Worm (Caenorhabditis elegans) whole organism, L2 larva: ENCODE results near the gene nas-22.

Source experiments
- F13H6.1 ChIP-seq: sonication (generic microtip); optimal IDR thresholded peaks from 2 replicates; lab custom pipeline; 2016; ENCODE audit warnings: missing genetic modification characterization, missing compliant biosample characterization
- R02D3.7 ChIP-seq: fragments of 150-350 bp; optimal IDR thresholded peaks from 2 replicates; lab custom pipeline; 2014; ENCODE audit warnings: missing biosample characterization, missing genetic modification characterization
- ZK546.5 ChIP-seq: sonication (generic microtip); optimal IDR thresholded peaks from 2 replicates; lab custom pipeline; 2017; ENCODE audit warnings: missing biosample characterization, missing genetic modification characterization
- alr-1 ChIP-seq: fragments of 150-350 bp; optimal IDR thresholded peaks from 2 replicates; lab custom pipeline; 2014; ENCODE audit warnings: missing biosample characterization, missing genetic modification characterization
- aly-2 ChIP-seq: fragments of 150-350 bp; optimal IDR thresholded peaks from 2 replicates; lab custom pipeline; 2014; ENCODE audit warnings: missing biosample characterization, missing genetic modification characterization
- blmp-1 ChIP-seq: sonication (generic microtip); optimal IDR thresholded peaks from 2 replicates; lab custom pipeline; 2017; ENCODE audit warnings: missing genetic modification characterization, mild to moderate bottlenecking, missing compliant biosample characterization, antibody characterized with exemption, moderate library complexity; ENCODE audit not compliant: insufficient read depth
- ceh-82 ChIP-seq: fragments of 150-350 bp; optimal IDR thresholded peaks from 2 replicates; lab custom pipeline; 2014; ENCODE audit warnings: missing biosample characterization, missing genetic modification characterization
- crh-2 ChIP-seq: sonication (generic microtip); optimal IDR thresholded peaks from 2 replicates; lab custom pipeline; 2017; ENCODE audit warnings: missing biosample characterization, missing genetic modification characterization
- dmd-4 ChIP-seq: sonication (generic microtip); optimal IDR thresholded peaks from 2 replicates; lab custom pipeline; 2017; ENCODE audit warnings: missing biosample characterization, missing genetic modification characterization
- elt-1 ChIP-seq: fragments of 150-350 bp; optimal IDR thresholded peaks from 2 replicates; lab custom pipeline; 2014; ENCODE audit warnings: missing biosample characterization, missing genetic modification characterization
- elt-3 ChIP-seq: sonication (generic microtip); optimal IDR thresholded peaks from 2 replicates; lab custom pipeline; 2017; ENCODE audit warnings: missing biosample characterization, missing genetic modification characterization
- fos-1 ChIP-seq: fragments of 150-350 bp; optimal IDR thresholded peaks from 2 replicates; lab custom pipeline; 2014; ENCODE audit warnings: missing biosample characterization, missing genetic modification characterization
- gmeb-1 ChIP-seq: fragments of 150-350 bp; optimal IDR thresholded peaks from 2 replicates; lab custom pipeline; 2014; ENCODE audit warnings: missing biosample characterization, missing genetic modification characterization
- lin-13 ChIP-seq: fragments of 150-350 bp; optimal IDR thresholded peaks from 2 replicates; lab custom pipeline; 2014; ENCODE audit warnings: missing biosample characterization, missing genetic modification reagents, missing genetic modification characterization
- mbf-1 ChIP-seq: sonication (generic microtip); optimal IDR thresholded peaks from 2 replicates; lab custom pipeline; 2017; ENCODE audit warnings: missing biosample characterization, missing genetic modification characterization
- mdl-1 ChIP-seq, 2 experiments: fragments of 150-350 bp in 1 of 2; sonication (generic microtip) in 1 of 2; optimal IDR thresholded peaks; 2 replicates each; lab custom pipeline; 2017; ENCODE audit warnings: missing biosample characterization in 2 of 2, missing genetic modification characterization in 2 of 2
- nhr-11 ChIP-seq: fragments of 150-350 bp; optimal IDR thresholded peaks from 2 replicates; lab custom pipeline; 2014; ENCODE audit warnings: missing biosample characterization, missing genetic modification characterization
- nhr-12 ChIP-seq: fragments of 150-350 bp; optimal IDR thresholded peaks from 2 replicates; lab custom pipeline; 2014; ENCODE audit warnings: missing biosample characterization, missing genetic modification characterization
- nhr-129 ChIP-seq: fragments of 150-350 bp; optimal IDR thresholded peaks from 2 replicates; lab custom pipeline; 2014; ENCODE audit warnings: missing biosample characterization, missing genetic modification characterization
- nhr-23 ChIP-seq: fragments of 150-350 bp; optimal IDR thresholded peaks from 2 replicates; lab custom pipeline; 2014; ENCODE audit warnings: missing biosample characterization, missing genetic modification reagents, missing genetic modification characterization
- nhr-237 ChIP-seq: fragments of 150-350 bp; optimal IDR thresholded peaks from 2 replicates; lab custom pipeline; 2014; ENCODE audit warnings: missing biosample characterization, missing genetic modification characterization
- nhr-25 ChIP-seq: fragments of 150-350 bp; sonication (generic microtip); optimal IDR thresholded peaks from 3 replicates; lab custom pipeline; 2014; ENCODE audit warnings: missing biosample characterization, missing genetic modification characterization
- nhr-6 ChIP-seq: fragments of 150-350 bp; optimal IDR thresholded peaks from 2 replicates; lab custom pipeline; 2014; ENCODE audit warnings: missing biosample characterization, missing genetic modification characterization
- peb-1 ChIP-seq: fragments of 150-350 bp; optimal IDR thresholded peaks from 2 replicates; lab custom pipeline; 2014; ENCODE audit warnings: missing biosample characterization, missing genetic modification characterization
- sma-3 ChIP-seq: sonication (generic microtip); optimal IDR thresholded peaks from 2 replicates; lab custom pipeline; 2016; ENCODE audit warnings: missing genetic modification reagents, missing genetic modification characterization, missing compliant biosample characterization
- sma-9 ChIP-seq, 2 experiments: fragments of 150-350 bp in 1 of 2; sonication (generic microtip) in 1 of 2; optimal IDR thresholded peaks; 2 replicates each; lab custom pipeline; 2014 to 2016; ENCODE audit warnings: missing genetic modification characterization in 2 of 2, mild to moderate bottlenecking in 1 of 2, missing biosample characterization in 1 of 2, missing compliant biosample characterization in 1 of 2, missing genetic modification reagents in 1 of 2, moderate library complexity in 1 of 2
- snpc-4 ChIP-seq: fragments of 150-350 bp; optimal IDR thresholded peaks from 2 replicates; lab custom pipeline; 2014; ENCODE audit warnings: missing biosample characterization, missing genetic modification characterization
- unc-55 ChIP-seq: fragments of 150-350 bp; sonication (generic microtip); optimal IDR thresholded peaks from 3 replicates; lab custom pipeline; 2014; ENCODE audit warnings: missing biosample characterization, missing genetic modification reagents, missing genetic modification characterization
- ztf-1 ChIP-seq: fragments of 200-800 bp; sonication (Bioruptor generic); conservative IDR thresholded peaks from 2 replicates; pipeline ENCODE4 v1.3.6; 2022; ENCODE audit warnings: missing genetic modification characterization, missing compliant biosample characterization

Gene nas-22

DNA sequence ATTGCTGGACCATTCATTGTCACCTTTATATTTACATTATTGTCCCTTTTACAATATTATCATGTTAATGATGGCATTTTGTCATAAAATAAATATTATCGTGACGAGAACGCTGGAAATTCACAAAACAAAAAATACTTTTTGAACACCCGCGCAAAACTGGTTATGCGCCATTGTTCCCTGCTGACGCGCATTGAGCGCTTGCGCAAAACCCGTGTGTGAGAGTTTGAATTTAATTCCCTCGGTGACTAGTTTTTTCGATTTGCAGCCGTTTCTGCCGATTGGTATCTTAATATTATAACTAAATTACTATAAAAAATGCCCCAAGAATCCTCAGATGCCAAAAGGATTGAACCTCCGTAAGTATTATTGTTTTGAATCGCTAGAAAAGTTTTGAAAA is 46.9 kb downstream of the nas-22 start, which contains the start of gene pafo-1 (continued):
- TF ChIP-seq nhr-23 (tag; lab: Kevin White, UChicago) (no peak), ztf-1 (GFP tag; lab: Robert Waterston, UW) (no peak), sma-9 (GFP tag; optimal IDR thresholded peaks at IDR 0.05; lab: Kevin White, UChicago) (peak; percentile 95), sma-9 (tag; optimal IDR thresholded peaks at IDR 0.05; lab: Kevin White, UChicago) (no peak), elt-3 (tag; lab: Kevin White, UChicago) (no peak), nhr-129 (tag; lab: Kevin White, UChicago) (peak; percentile 72), snpc-4 (tag; lab: Kevin White, UChicago) (peak; percentile 55), nhr-237 (tag; lab: Kevin White, UChicago) (peak; percentile 59), aly-2 (tag; lab: Kevin White, UChicago) (no peak), mdl-1 (tag; optimal IDR thresholded peaks at IDR 0.05; lab: Kevin White, UChicago) (peak in 1 of 2 experiments; percentile 60), ZK546.5 (tag; lab: Kevin White, UChicago) (no peak), nhr-12 (tag; lab: Kevin White, UChicago) (peak; percentile 5), lin-13 (GFP tag; lab: Kevin White, UChicago) (peak; percentile 84), crh-2 (tag; lab: Kevin White, UChicago) (peak; percentile 74), ceh-82 (tag; lab: Kevin White, UChicago) (no peak), fos-1 (peak; percentile 52), dmd-4 (no peak), peb-1 (tag; lab: Kevin White, UChicago) (no peak), nhr-6 (tag; lab: Kevin White, UChicago) (peak; percentile 49), elt-1 (tag; lab: Kevin White, UChicago) (no peak)

DNA sequence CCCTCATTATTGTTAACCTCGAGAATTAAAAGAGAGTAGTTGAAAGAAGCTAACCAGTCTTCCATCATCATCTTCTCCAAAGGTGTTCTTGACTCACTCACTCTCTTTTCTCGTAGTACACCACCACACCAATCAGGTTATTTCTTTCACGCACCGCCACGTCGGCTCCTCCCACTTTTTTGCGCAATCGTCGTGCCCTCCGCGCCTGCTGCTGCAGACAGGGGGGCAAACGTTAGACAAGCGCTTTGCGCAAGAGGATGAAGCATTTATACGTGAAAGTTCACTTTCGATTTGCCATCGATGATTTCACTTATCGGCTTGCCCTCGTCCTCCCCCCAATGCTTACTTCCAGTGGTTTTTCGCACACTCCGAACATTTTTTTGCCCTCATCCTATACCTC is 50.8 kb downstream of the nas-22 start:
- TF ChIP-seq R02D3.7 (tag; lab: Kevin White, UChicago) (no peak), blmp-1 (tag; lab: Kevin White, UChicago) (peak; percentile 59), F13H6.1 (tag; lab: Kevin White, UChicago) (peak; percentile 59), nhr-25 (tag; lab: Kevin White, UChicago) (peak; percentile 61), mbf-1 (no peak), alr-1 (tag; lab: Kevin White, UChicago) (no peak)

DNA sequence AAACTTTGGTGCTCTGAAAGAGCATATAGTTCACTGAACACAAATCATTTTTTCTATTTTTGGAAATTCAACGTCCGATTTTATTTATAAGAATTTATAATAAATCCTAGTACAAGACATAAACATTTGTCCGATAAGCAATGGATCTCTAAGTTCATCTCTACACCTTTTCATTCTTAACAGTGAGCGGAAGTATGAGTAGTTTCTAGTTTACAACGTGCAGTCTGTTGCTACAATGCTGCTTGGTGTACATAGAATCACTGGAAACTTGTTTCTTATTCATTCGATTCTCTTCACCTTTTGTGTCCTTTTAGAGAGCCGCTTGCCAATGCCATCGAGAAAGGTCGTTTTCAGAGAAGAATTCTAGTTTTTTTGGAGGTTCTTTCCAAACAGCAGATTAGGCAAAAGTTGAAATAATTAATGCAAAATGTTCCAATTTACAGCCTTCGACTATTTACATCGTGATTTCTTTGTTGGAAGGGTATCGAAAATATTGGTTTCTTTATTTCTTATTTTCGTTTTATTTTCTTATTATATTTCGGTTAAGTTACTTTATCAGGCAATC is 52.5 kb downstream of the nas-22 start:
- TF ChIP-seq nhr-25 (tag; lab: Kevin White, UChicago) (peak; percentile 53), gmeb-1 (tag; lab: Kevin White, UChicago) (no peak)

DNA sequence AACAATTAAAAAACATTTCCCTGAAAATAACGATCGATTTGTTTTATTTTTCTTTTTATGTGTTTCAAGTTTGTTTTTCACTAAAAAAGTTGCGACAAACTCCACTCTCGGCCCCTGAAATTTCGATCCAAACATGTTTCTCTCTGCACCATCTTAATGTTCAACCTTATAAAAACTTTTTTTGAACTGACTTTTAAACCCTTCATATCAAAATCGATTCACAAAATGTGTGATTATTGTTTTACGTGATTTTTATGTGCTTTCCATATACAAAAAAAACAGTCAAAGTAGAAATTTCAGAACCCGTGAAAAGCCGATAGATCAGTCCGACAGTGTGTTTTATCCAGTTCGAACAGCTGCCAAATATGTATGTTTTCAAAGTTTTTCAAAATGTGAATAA is 53.0 kb downstream of the nas-22 start, which contains the start of gene ccch-1:
ccch-1 (plus strand) TSS at position 301 of the 400 bp plus-strand sequence.
- TF ChIP-seq ZK546.5 (tag; lab: Kevin White, UChicago) (no peak), unc-55 (GFP tag; lab: Kevin White, UChicago) (no peak), dmd-4 (no peak), sma-3 (no peak), gmeb-1 (tag; lab: Kevin White, UChicago) (no peak), aly-2 (tag; lab: Kevin White, UChicago) (no peak), nhr-11 (tag; lab: Kevin White, UChicago) (no peak)
